Fruit fly (Drosophila melanogaster): ENCODE results near the gene CG42324.

DNA sequence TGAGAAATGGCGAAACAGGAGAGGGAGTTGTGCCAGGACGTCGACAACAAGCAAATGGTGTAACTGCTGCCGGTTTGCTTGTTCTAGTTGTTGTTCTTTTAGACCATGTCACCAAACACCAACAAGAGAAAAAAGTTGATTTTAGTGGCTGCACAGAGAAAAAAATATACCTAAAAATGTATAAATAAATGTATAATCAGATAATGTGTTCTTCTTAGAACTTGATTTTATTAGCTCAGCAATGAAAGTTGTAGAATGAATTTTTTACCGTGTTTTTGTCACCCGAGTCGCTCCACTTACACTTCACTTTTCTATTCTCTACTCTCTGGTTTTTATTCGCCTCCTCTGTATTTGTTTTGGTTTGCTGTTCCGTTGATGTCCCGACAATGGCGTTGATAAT lies 62.0 kb downstream of the CG42324 start:
- TF ChIP-seq Jra (GFP tag; optimal IDR thresholded peaks at IDR 0.05) (no peak), Myc (optimal IDR thresholded peaks at IDR 0.05) (no peak), h (GFP tag; optimal IDR thresholded peaks at IDR 0.05) (no peak), usp (GFP tag; optimal IDR thresholded peaks at IDR 0.05) (no peak)
